Fruit fly (Drosophila melanogaster) whole organism, embryonic: ENCODE results near the gene Ir7g.
A peak's percentile ranks its signal among the peaks of the same experiment; 100 is the strongest.

Source experiments
- Bgb ChIP-seq: fragments of 200-800 bp; sonication (Bioruptor generic); IDR thresholded peaks from 2 replicates; pipeline ENCODE4 v1.3.6; 2022; ENCODE audit warnings: missing biosample characterization, missing genetic modification characterization; ENCODE audit not compliant: partially characterized antibody
- C15 ChIP-seq: fragments of 200-800 bp; sonication (Bioruptor generic); IDR thresholded peaks from 3 replicates; pipeline ENCODE4 v1.3.6; 2022; ENCODE audit warnings: missing biosample characterization, missing genetic modification characterization
- CG10979 ChIP-seq: fragments of 200-800 bp; sonication (Bioruptor generic); optimal IDR thresholded peaks from 2 replicates; lab custom pipeline; 2018; ENCODE audit warnings: missing biosample characterization, mild to moderate bottlenecking, missing genetic modification characterization, moderate library complexity
- CG11504 ChIP-seq: fragments of 200-800 bp; sonication (Bioruptor generic); optimal IDR thresholded peaks from 3 replicates; lab custom pipeline; 2019; ENCODE audit warnings: missing biosample characterization, mild to moderate bottlenecking, missing genetic modification characterization, moderate library complexity
- CG12219 ChIP-seq: fragments of 200-800 bp; sonication (Bioruptor generic); optimal IDR thresholded peaks from 3 replicates; lab custom pipeline; 2018; ENCODE audit warnings: missing biosample characterization, mild to moderate bottlenecking, missing genetic modification characterization
- CG13424 ChIP-seq: fragments of 200-800 bp; sonication (Bioruptor generic); optimal IDR thresholded peaks from 2 replicates; lab custom pipeline; 2019; ENCODE audit warnings: missing biosample characterization, mild to moderate bottlenecking, missing genetic modification characterization, moderate library complexity
- CG15073 ChIP-seq: fragments of 200-800 bp; sonication (Bioruptor generic); optimal IDR thresholded peaks from 2 replicates; lab custom pipeline; 2016; ENCODE audit warnings: missing biosample characterization, missing genetic modification characterization
- CG15269 ChIP-seq: fragments of 200-800 bp; sonication (Bioruptor generic); optimal IDR thresholded peaks from 2 replicates; lab custom pipeline; 2018; ENCODE audit warnings: missing biosample characterization, mild to moderate bottlenecking, missing genetic modification characterization, moderate library complexity
- CG18262 ChIP-seq: fragments of 200-800 bp; optimal IDR thresholded peaks from 3 replicates; lab custom pipeline; 2019; ENCODE audit warnings: missing biosample characterization, mild to moderate bottlenecking, missing genetic modification characterization, moderate library complexity
- CG2678 ChIP-seq: fragments of 200-800 bp; sonication (Bioruptor generic); optimal IDR thresholded peaks from 3 replicates; lab custom pipeline; 2019; ENCODE audit warnings: missing biosample characterization, mild to moderate bottlenecking, missing genetic modification characterization, moderate library complexity
- CG2712 ChIP-seq: fragments of 200-800 bp; optimal IDR thresholded peaks from 3 replicates; lab custom pipeline; 2019; ENCODE audit warnings: missing biosample characterization, mild to moderate bottlenecking, missing genetic modification characterization, moderate library complexity
- CG2889 ChIP-seq: fragments of 200-800 bp; sonication (Bioruptor generic); IDR thresholded peaks from 3 replicates; pipeline ENCODE4 v1.3.6; 2022; ENCODE audit warnings: missing biosample characterization, missing genetic modification characterization
- CG30403 ChIP-seq: fragments of 200-800 bp; sonication (Bioruptor generic); optimal IDR thresholded peaks from 3 replicates; lab custom pipeline; 2016; ENCODE audit warnings: missing biosample characterization, missing genetic modification characterization
- CG32532 ChIP-seq: fragments of 200-800 bp; sonication (Bioruptor generic); IDR thresholded peaks from 2 replicates; pipeline ENCODE4 v1.3.6; 2022; ENCODE audit warnings: missing biosample characterization, missing genetic modification characterization
- CG3407 ChIP-seq: fragments of 200-800 bp; sonication (Bioruptor generic); optimal IDR thresholded peaks from 2 replicates; lab custom pipeline; 2018; ENCODE audit warnings: missing biosample characterization, mild to moderate bottlenecking, missing genetic modification characterization
- CG3995 ChIP-seq: fragments of 200-800 bp; sonication (Bioruptor generic); optimal IDR thresholded peaks from 3 replicates; lab custom pipeline; 2016; ENCODE audit warnings: missing biosample characterization, missing genetic modification characterization
- CG5953 ChIP-seq: fragments of 200-800 bp; sonication (Bioruptor generic); IDR thresholded peaks from 2 replicates; pipeline ENCODE4 v1.3.6; 2022; ENCODE audit warnings: missing biosample characterization, missing genetic modification characterization
- CG6791 ChIP-seq: fragments of 200-800 bp; sonication (Bioruptor generic); IDR thresholded peaks from 3 replicates; pipeline ENCODE4 v1.3.6; 2022; ENCODE audit warnings: missing biosample characterization, missing genetic modification characterization; ENCODE audit not compliant: partially characterized antibody
- CG7839 ChIP-seq: fragments of 200-800 bp; sonication (Bioruptor generic); optimal IDR thresholded peaks from 3 replicates; lab custom pipeline; 2018; ENCODE audit warnings: missing biosample characterization, mild to moderate bottlenecking, missing genetic modification characterization, moderate library complexity
- CG8290 ChIP-seq, 3 experiments: fragments of 200-800 bp; sonication (Bioruptor generic); optimal IDR thresholded peaks; 2 replicates each; lab custom pipeline; 2016 to 2019; ENCODE audit warnings: missing biosample characterization in 3 of 3, missing genetic modification characterization in 3 of 3, mild to moderate bottlenecking in 2 of 3, moderate library complexity in 1 of 3
- Chrac-16 ChIP-seq: fragments of 200-800 bp; sonication (Bioruptor generic); optimal IDR thresholded peaks from 3 replicates; lab custom pipeline; 2016; ENCODE audit warnings: missing biosample characterization, missing genetic modification characterization
- Dbx ChIP-seq: fragments of 200-800 bp; sonication (Bioruptor generic); IDR thresholded peaks from 3 replicates; pipeline ENCODE4 v1.3.6; 2022; ENCODE audit warnings: missing biosample characterization, missing genetic modification characterization
- Doc2 ChIP-seq: fragments of 200-800 bp; sonication (Bioruptor generic); IDR thresholded peaks from 2 replicates; pipeline ENCODE4 v1.3.6; 2022; ENCODE audit warnings: missing biosample characterization, missing genetic modification characterization
- Dp ChIP-seq: fragments of 200-800 bp; sonication (Bioruptor generic); optimal IDR thresholded peaks from 2 replicates; lab custom pipeline; 2018; ENCODE audit warnings: missing biosample characterization, mild to moderate bottlenecking, missing genetic modification characterization, moderate library complexity
- Dref ChIP-seq: fragments of 200-800 bp; sonication (Bioruptor generic); IDR thresholded peaks from 2 replicates; pipeline ENCODE4 v1.3.6; 2022; ENCODE audit warnings: missing biosample characterization, missing genetic modification characterization
- HHEX ChIP-seq: fragments of 200-800 bp; sonication (Bioruptor generic); optimal IDR thresholded peaks from 3 replicates; lab custom pipeline; 2017; ENCODE audit warnings: missing biosample characterization, mild to moderate bottlenecking, missing genetic modification characterization, missing genetic modification reagents
- HLH3B ChIP-seq: fragments of 200-800 bp; sonication (Bioruptor generic); IDR thresholded peaks from 2 replicates; pipeline ENCODE4 v1.3.6; 2022; ENCODE audit warnings: missing biosample characterization, missing genetic modification characterization
- Med ChIP-seq: fragments of 200-800 bp; sonication (Bioruptor generic); peaks from one replicate; lab custom pipeline; 2016; ENCODE audit warnings: missing biosample characterization, missing genetic modification characterization, mild to moderate bottlenecking, inconsistent platforms, moderate library complexity
- Mes4 ChIP-seq: fragments of 200-800 bp; sonication (Bioruptor generic); optimal IDR thresholded peaks from 2 replicates; lab custom pipeline; 2016; ENCODE audit warnings: missing biosample characterization, missing genetic modification characterization
- Mrtf ChIP-seq: fragments of 200-800 bp; sonication (Bioruptor generic); IDR thresholded peaks from 3 replicates; pipeline ENCODE4 v1.3.6; 2022; ENCODE audit warnings: missing biosample characterization, missing genetic modification characterization
- Neu2 ChIP-seq: fragments of 200-800 bp; sonication (Bioruptor generic); optimal IDR thresholded peaks from 3 replicates; lab custom pipeline; 2016; ENCODE audit warnings: missing biosample characterization, missing genetic modification characterization, borderline replicate concordance
- Ptx1 ChIP-seq: fragments of 200-800 bp; sonication (Bioruptor generic); IDR thresholded peaks from 2 replicates; pipeline ENCODE4 v1.3.6; 2022; ENCODE audit warnings: missing biosample characterization, missing genetic modification characterization
- Rx ChIP-seq: fragments of 200-800 bp; sonication (Bioruptor generic); IDR thresholded peaks from 2 replicates; pipeline ENCODE4 v1.3.6; 2022; ENCODE audit warnings: missing biosample characterization, missing genetic modification characterization
- Ssrp ChIP-seq: fragments of 200-800 bp; sonication (Bioruptor generic); optimal IDR thresholded peaks from 2 replicates; lab custom pipeline; 2018; ENCODE audit warnings: missing biosample characterization, mild to moderate bottlenecking, missing genetic modification characterization, moderate library complexity
- ac ChIP-seq: fragments of 200-800 bp; sonication (Bioruptor generic); optimal IDR thresholded peaks from 3 replicates; lab custom pipeline; 2017; ENCODE audit warnings: missing biosample characterization, mild to moderate bottlenecking, missing genetic modification characterization
- crp ChIP-seq, 2 experiments: fragments of 200-800 bp; sonication (Bioruptor generic); optimal IDR thresholded peaks; 2 replicates in 1 of 2; 3 replicates in 1 of 2; lab custom pipeline; 2017; ENCODE audit warnings: missing biosample characterization in 2 of 2, missing genetic modification characterization in 2 of 2, mild to moderate bottlenecking in 1 of 2, moderate library complexity in 1 of 2
- ewg ChIP-seq: fragments of 200-800 bp; sonication (Bioruptor generic); optimal IDR thresholded peaks from 3 replicates; lab custom pipeline; 2017; ENCODE audit warnings: mild to moderate bottlenecking, missing biosample characterization, missing genetic modification reagents, missing genetic modification characterization
- gfzf ChIP-seq: fragments of 200-800 bp; sonication (Bioruptor generic); optimal IDR thresholded peaks from 2 replicates; lab custom pipeline; 2016; ENCODE audit warnings: missing biosample characterization, mild to moderate bottlenecking, missing genetic modification characterization, moderate library complexity
- lola ChIP-seq, 3 experiments: fragments of >200 bp in 2 of 3; fragments of 200-800 bp in 1 of 3; sonication (Bioruptor generic) in 1 of 3; optimal IDR thresholded peaks; 2 replicates each; lab custom pipeline; 2017 to 2019; ENCODE audit warnings: missing biosample characterization in 3 of 3, missing genetic modification characterization in 3 of 3, mild to moderate bottlenecking in 1 of 3, moderate library complexity in 1 of 3
- maf-S ChIP-seq: fragments of 200-800 bp; sonication (Bioruptor generic); optimal IDR thresholded peaks from 2 replicates; lab custom pipeline; 2016; ENCODE audit warnings: missing biosample characterization, missing genetic modification characterization
- prd ChIP-seq, 3 experiments: fragments of >200 bp in 2 of 3; fragments of 200-800 bp in 1 of 3; sonication (Bioruptor generic) in 1 of 3; optimal IDR thresholded peaks in 2 of 3; IDR thresholded peaks in 1 of 3; 2 replicates in 2 of 3; 3 replicates in 1 of 3; pipeline versions ENCODE4 v1.3.6 to Lab custom; 2017 to 2022; ENCODE audit warnings: missing biosample characterization in 1 of 3, missing genetic modification characterization in 1 of 3
- row ChIP-seq: fragments of 200-800 bp; sonication (Bioruptor generic); IDR thresholded peaks from 3 replicates; pipeline ENCODE4 v1.3.6; 2022; ENCODE audit warnings: missing biosample characterization, missing genetic modification characterization
- sd ChIP-seq: fragments of 200-800 bp; sonication (Bioruptor generic); optimal IDR thresholded peaks from 3 replicates; lab custom pipeline; 2018; ENCODE audit warnings: missing biosample characterization, mild to moderate bottlenecking, missing genetic modification characterization, moderate library complexity
- sim ChIP-seq: fragments of 200-800 bp; sonication (Bioruptor generic); IDR thresholded peaks from 2 replicates; pipeline ENCODE4 v1.3.6; 2022; ENCODE audit warnings: missing biosample characterization, missing genetic modification characterization
- slou ChIP-seq: fragments of 200-800 bp; sonication (Bioruptor generic); optimal IDR thresholded peaks from 3 replicates; lab custom pipeline; 2016; ENCODE audit warnings: missing biosample characterization, missing genetic modification characterization
- tap ChIP-seq: fragments of 200-800 bp; optimal IDR thresholded peaks from 3 replicates; lab custom pipeline; 2019; ENCODE audit warnings: missing biosample characterization, mild to moderate bottlenecking, missing genetic modification characterization, moderate library complexity
- toy ChIP-seq: fragments of 200-800 bp; sonication (Bioruptor generic); IDR thresholded peaks from 2 replicates; pipeline ENCODE4 v1.3.6; 2022; ENCODE audit warnings: missing biosample characterization, missing genetic modification characterization
- unpg ChIP-seq: fragments of 200-800 bp; sonication (Bioruptor generic); optimal IDR thresholded peaks from 3 replicates; lab custom pipeline; 2018; ENCODE audit warnings: missing biosample characterization, mild to moderate bottlenecking, missing genetic modification characterization, moderate library complexity
- zen ChIP-seq: fragments of 200-800 bp; sonication (Bioruptor generic); optimal IDR thresholded peaks from 3 replicates; lab custom pipeline; 2018; ENCODE audit warnings: missing biosample characterization, mild to moderate bottlenecking, missing genetic modification characterization, moderate library complexity
- zfh1 ChIP-seq: fragments of 200-800 bp; sonication (Bioruptor generic); IDR thresholded peaks from 3 replicates; pipeline ENCODE4 v1.3.6; 2022; ENCODE audit warnings: missing biosample characterization, missing genetic modification characterization

Ir7g gene

dm6 chrX:7892539-7892899 is 8.1 kb downstream of the Ir7g start (continued):
- TF ChIP-seq row (GFP tag; lab: Robert Waterston, UW) (0 out of 3 replicates have a peak, but pooled peaks have one; percentile 16), Dp (no peak), CG3407 (GFP tag; lab: Kevin White, UChicago) (no peak), CG2712 (tag; lab: Kevin White, UChicago) (peak; percentile 4), toy (GFP tag; lab: Robert Waterston, UW) (no peak), CG32532 (no peak), zen (tag; lab: Kevin White, UChicago) (peak; percentile 15), CG3995 (no peak), slou (no peak), Bgb (GFP tag; lab: Robert Waterston, UW) (no peak), sim (GFP tag; lab: Robert Waterston, UW) (no peak), Dref (no peak), zfh1 (GFP tag; lab: Robert Waterston, UW) (no peak), crp (GFP tag; optimal IDR thresholded peaks at IDR 0.05; lab: Kevin White, UChicago) (no peak), tap (tag; lab: Kevin White, UChicago) (no peak), Chrac-16 (peak; percentile 4), Mes4 (no peak), CG2889 (no peak), maf-S (GFP tag; lab: Kevin White, UChicago) (no peak), CG10979 (tag; lab: Kevin White, UChicago) (peak; percentile 48), lola (GFP tag; optimal IDR thresholded peaks at IDR 0.05; lab: Kevin White, UChicago) (peak in 1 of 3 experiments; percentile 47), Mrtf (GFP tag; lab: Robert Waterston, UW) (no peak), HHEX (GFP tag; lab: Kevin White, UChicago) (no peak), Doc2 (GFP tag; lab: Robert Waterston, UW) (no peak), Ssrp (tag; lab: Kevin White, UChicago) (no peak), CG7839 (tag; lab: Kevin White, UChicago) (peak; percentile 1), CG5953 (GFP tag; lab: Robert Waterston, UW) (no peak), gfzf (GFP tag; lab: Kevin White, UChicago) (no peak), CG11504 (tag; lab: Kevin White, UChicago) (peak; percentile 21), ewg (no peak), Dbx (no peak), CG15073 (GFP tag; lab: Kevin White, UChicago) (no peak), CG12219 (GFP tag; lab: Kevin White, UChicago) (no peak), CG6791 (GFP tag; lab: Robert Waterston, UW) (no peak), CG8290 (GFP tag; optimal IDR thresholded peaks at IDR 0.05; lab: Kevin White, UChicago) (no peak), CG8290 (tag; optimal IDR thresholded peaks at IDR 0.05; lab: Kevin White, UChicago) (no peak), HLH3B (GFP tag; lab: Robert Waterston, UW) (no peak), Med (GFP tag; lab: Kevin White, UChicago) (peak; percentile 37), sd (tag; lab: Kevin White, UChicago) (no peak), C15 (no peak), CG18262 (tag; lab: Kevin White, UChicago) (peak; percentile 25), CG2678 (tag; lab: Kevin White, UChicago) (peak; percentile 29), ac (peak; percentile 35), Neu2 (GFP tag; lab: Kevin White, UChicago) (no peak), unpg (GFP tag; lab: Kevin White, UChicago) (peak; percentile 13), CG13424 (tag; lab: Kevin White, UChicago) (peak; percentile 5), Rx (GFP tag; lab: Robert Waterston, UW) (no peak), prd (optimal IDR thresholded peaks at IDR 0.05; lab: Kevin White, UChicago) (no peak), prd (GFP tag; IDR thresholded peaks at IDR 0.05; lab: Robert Waterston, UW) (peak; percentile 64; the same call in 2 of the 3 replicates), CG30403 (GFP tag; lab: Kevin White, UChicago) (peak; percentile 18), Ptx1 (GFP tag; lab: Robert Waterston, UW) (0 out of 2 replicates have a peak, but pooled peaks have one; percentile 10), CG15269 (tag; lab: Kevin White, UChicago) (no peak)
